Fruit fly (Drosophila melanogaster) whole organism: ENCODE results near the gene Tsp29Fa.

ENCODE experiments used
- CG8478 ChIP-seq: fragments of >200 bp; optimal IDR thresholded peaks from 2 replicates; lab custom pipeline; 2018; ENCODE audit warnings: inconsistent platforms
- Dll ChIP-seq: fragments of >200 bp; optimal IDR thresholded peaks from 2 replicates; lab custom pipeline; 2017
- psq ChIP-seq: fragments of >200 bp; optimal IDR thresholded peaks from 2 replicates; lab custom pipeline; 2017
- usp ChIP-seq: fragments of >200 bp; optimal IDR thresholded peaks from 2 replicates; lab custom pipeline; 2017; ENCODE audit warnings: missing biosample characterization, missing genetic modification characterization, mixed read lengths

DNA sequence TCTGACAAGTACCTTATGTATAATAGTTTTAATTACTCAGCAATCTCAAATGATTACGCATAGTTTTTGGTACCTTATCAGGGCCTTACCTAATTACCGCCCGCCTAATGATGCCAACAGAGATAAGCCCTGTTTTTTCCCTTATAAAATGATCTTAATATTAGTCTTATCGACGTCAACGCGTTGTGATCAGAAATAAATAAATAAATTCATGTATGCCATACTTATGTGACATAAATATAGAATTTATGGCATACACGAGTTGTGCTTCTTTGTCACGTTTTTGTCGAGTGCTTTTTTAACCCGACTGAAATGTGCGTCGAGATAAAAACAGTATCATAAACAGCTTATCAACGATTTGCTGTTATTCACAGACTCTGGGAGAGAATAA, 22.6 kb downstream of the Tsp29Fa start:
- TF ChIP-seq psq (lab: Kevin White, UChicago): no peak
- no peak for TF ChIP-seq CG8478 (lab: Kevin White, UChicago)
- no peak for TF ChIP-seq Dll
- TF ChIP-seq usp (GFP tag; lab: Kevin White, UChicago): no peak
